Worm (Caenorhabditis elegans) whole organism, L4/young adult: ENCODE results near the gene sumv-2.

Experiments used
- W03F9.2 ChIP-seq: fragments of 150-350 bp; optimal IDR thresholded peaks from 2 replicates; lab custom pipeline; 2014; ENCODE audit warnings: missing biosample characterization, missing genetic modification characterization
- him-1 ChIP-seq: sonication (generic microtip); optimal IDR thresholded peaks from 2 replicates; lab custom pipeline; 2016; ENCODE audit warnings: missing genotype, missing genetic modification reagents, missing genetic modification characterization, missing compliant biosample characterization

ce11 chrV:4651480-4651879, 34.1 kb downstream of the sumv-2 start:
- TF ChIP-seq him-1 (no peak), W03F9.2 (tag; lab: Kevin White, UChicago) (no peak)
